Fruit fly (Drosophila melanogaster) whole organism, embryonic: ENCODE data around the gene CG9029.
A peak's percentile ranks its signal among the peaks of the same experiment; 100 is the strongest.

ENCODE experiments used
- Adf1 ChIP-seq: fragments of 200-800 bp; sonication (Bioruptor generic); IDR thresholded peaks from 2 replicates; pipeline ENCODE4 v1.3.6; 2022; ENCODE audit warnings: missing biosample characterization, missing genetic modification characterization
- Atf3 ChIP-seq: fragments of 200-800 bp; sonication (Bioruptor generic); optimal IDR thresholded peaks from 3 replicates; lab custom pipeline; 2016; ENCODE audit warnings: missing biosample characterization, missing genetic modification characterization
- Atf6 ChIP-seq: fragments of 200-800 bp; sonication (Bioruptor generic); IDR thresholded peaks from 2 replicates; pipeline ENCODE4 v1.3.6; 2022; ENCODE audit warnings: missing biosample characterization, missing genetic modification characterization
- CG11696 ChIP-seq: fragments of 200-800 bp; sonication (Bioruptor generic); IDR thresholded peaks from 2 replicates; pipeline ENCODE4 v1.3.6; 2022; ENCODE audit warnings: missing biosample characterization, missing genetic modification characterization
- CG12659 ChIP-seq: fragments of 200-800 bp; sonication (Bioruptor generic); optimal IDR thresholded peaks from 3 replicates; lab custom pipeline; 2017; ENCODE audit warnings: mild to moderate bottlenecking, missing biosample characterization, missing genetic modification reagents, missing genetic modification characterization
- CG13296 ChIP-seq: fragments of 200-800 bp; sonication (Bioruptor generic); optimal IDR thresholded peaks from 3 replicates; lab custom pipeline; 2018; ENCODE audit warnings: missing biosample characterization, mild to moderate bottlenecking, missing genetic modification characterization
- CG13775 ChIP-seq: fragments of 200-800 bp; sonication (Bioruptor generic); optimal IDR thresholded peaks from 3 replicates; lab custom pipeline; 2017; ENCODE audit warnings: missing biosample characterization, mild to moderate bottlenecking, missing genetic modification characterization
- CG14667 ChIP-seq: fragments of 200-800 bp; sonication (Bioruptor generic); IDR thresholded peaks from 2 replicates; pipeline ENCODE4 v1.3.6; 2022; ENCODE audit warnings: missing biosample characterization, missing genetic modification characterization
- CG1603 ChIP-seq: fragments of 200-800 bp; sonication (Bioruptor generic); optimal IDR thresholded peaks from 2 replicates; lab custom pipeline; 2019; ENCODE audit warnings: missing biosample characterization, mild to moderate bottlenecking, missing genetic modification characterization, moderate library complexity
- CG17359 ChIP-seq: fragments of 200-800 bp; sonication (Bioruptor generic); optimal IDR thresholded peaks from 3 replicates; lab custom pipeline; 2018; ENCODE audit warnings: missing biosample characterization, mild to moderate bottlenecking, missing genetic modification characterization, moderate library complexity
- CG18011 ChIP-seq: fragments of 200-800 bp; sonication (Bioruptor generic); optimal IDR thresholded peaks from 2 replicates; lab custom pipeline; 2017; ENCODE audit warnings: missing biosample characterization, missing genetic modification characterization, mild to moderate bottlenecking, moderate library complexity, missing genotype
- CG2678 ChIP-seq: fragments of 200-800 bp; sonication (Bioruptor generic); optimal IDR thresholded peaks from 3 replicates; lab custom pipeline; 2019; ENCODE audit warnings: missing biosample characterization, mild to moderate bottlenecking, missing genetic modification characterization, moderate library complexity
- CG3407 ChIP-seq: fragments of 200-800 bp; sonication (Bioruptor generic); optimal IDR thresholded peaks from 2 replicates; lab custom pipeline; 2018; ENCODE audit warnings: missing biosample characterization, mild to moderate bottlenecking, missing genetic modification characterization
- CG34422 ChIP-seq: fragments of 200-800 bp; sonication (Bioruptor generic); IDR thresholded peaks from 3 replicates; pipeline ENCODE4 v1.3.6; 2022; ENCODE audit warnings: missing biosample characterization, missing genetic modification characterization
- CG4328 ChIP-seq: fragments of 200-800 bp; sonication (Bioruptor generic); optimal IDR thresholded peaks from 3 replicates; lab custom pipeline; 2017; ENCODE audit warnings: missing biosample characterization, missing genetic modification reagents, missing genetic modification characterization
- CG4707 ChIP-seq: fragments of 200-800 bp; sonication (Bioruptor generic); optimal IDR thresholded peaks from 2 replicates; lab custom pipeline; 2018; ENCODE audit warnings: missing biosample characterization, mild to moderate bottlenecking, missing genetic modification characterization, moderate library complexity
- CG6813 ChIP-seq: fragments of 200-800 bp; sonication (Bioruptor generic); optimal IDR thresholded peaks from 2 replicates; lab custom pipeline; 2017; ENCODE audit warnings: missing biosample characterization, missing genetic modification characterization, mild to moderate bottlenecking, moderate library complexity, missing genetic modification reagents
- CG7839 ChIP-seq: fragments of 200-800 bp; sonication (Bioruptor generic); optimal IDR thresholded peaks from 3 replicates; lab custom pipeline; 2018; ENCODE audit warnings: missing biosample characterization, mild to moderate bottlenecking, missing genetic modification characterization, moderate library complexity
- CG7963 ChIP-seq: fragments of 200-800 bp; sonication (Bioruptor generic); IDR thresholded peaks from 3 replicates; pipeline ENCODE4 v1.3.6; 2022; ENCODE audit warnings: missing biosample characterization, missing genetic modification characterization; ENCODE audit not compliant: partially characterized antibody
- CG9797 ChIP-seq: fragments of 200-800 bp; sonication (Bioruptor generic); optimal IDR thresholded peaks from 3 replicates; lab custom pipeline; 2018; ENCODE audit warnings: missing biosample characterization, mild to moderate bottlenecking, missing genetic modification characterization
- Camta ChIP-seq: fragments of 200-800 bp; sonication (Bioruptor generic); optimal IDR thresholded peaks from 2 replicates; lab custom pipeline; 2016; ENCODE audit warnings: missing biosample characterization, missing genetic modification characterization
- CoRest ChIP-seq: fragments of 200-800 bp; sonication (Bioruptor generic); optimal IDR thresholded peaks from 3 replicates; lab custom pipeline; 2018; ENCODE audit warnings: missing biosample characterization, mild to moderate bottlenecking, missing genetic modification characterization, moderate library complexity
- D ChIP-seq, 2 experiments: fragments of 200-800 bp in 1 of 2; fragments of >200 bp in 1 of 2; sonication (Bioruptor generic) in 1 of 2; optimal IDR thresholded peaks; 2 replicates in 1 of 2; 3 replicates in 1 of 2; lab custom pipeline; 2017; ENCODE audit warnings: mild to moderate bottlenecking in 1 of 2, missing biosample characterization in 1 of 2, missing genetic modification characterization in 1 of 2, missing genetic modification reagents in 1 of 2
- Dbx ChIP-seq: fragments of 200-800 bp; sonication (Bioruptor generic); IDR thresholded peaks from 3 replicates; pipeline ENCODE4 v1.3.6; 2022; ENCODE audit warnings: missing biosample characterization, missing genetic modification characterization
- Dek ChIP-seq: fragments of 200-800 bp; sonication (Bioruptor generic); optimal IDR thresholded peaks from 3 replicates; lab custom pipeline; 2019; ENCODE audit warnings: missing biosample characterization, mild to moderate bottlenecking, missing genetic modification characterization, moderate library complexity
- Dip2 ChIP-seq: fragments of 200-800 bp; sonication (Bioruptor generic); IDR thresholded peaks from 2 replicates; pipeline ENCODE4 v1.3.6; 2022; ENCODE audit warnings: missing biosample characterization, missing genetic modification characterization
- Ets65A ChIP-seq: fragments of 200-800 bp; sonication (Bioruptor generic); peaks from one replicate; lab custom pipeline; 2016; ENCODE audit warnings: missing biosample characterization, missing genetic modification characterization
- Ets97D ChIP-seq: fragments of 200-800 bp; sonication (Bioruptor generic); optimal IDR thresholded peaks from 3 replicates; lab custom pipeline; 2016; ENCODE audit warnings: missing biosample characterization, missing genetic modification characterization
- HmgD ChIP-seq: fragments of 200-800 bp; sonication (Bioruptor generic); optimal IDR thresholded peaks from 3 replicates; lab custom pipeline; 2016; ENCODE audit warnings: missing biosample characterization, missing genetic modification characterization
- MESR4 ChIP-seq: fragments of 200-800 bp; sonication (Bioruptor generic); optimal IDR thresholded peaks from 2 replicates; lab custom pipeline; 2018; ENCODE audit warnings: missing biosample characterization, mild to moderate bottlenecking, missing genetic modification characterization, moderate library complexity
- Mes4 ChIP-seq: fragments of 200-800 bp; sonication (Bioruptor generic); optimal IDR thresholded peaks from 2 replicates; lab custom pipeline; 2016; ENCODE audit warnings: missing biosample characterization, missing genetic modification characterization
- Mrtf ChIP-seq: fragments of 200-800 bp; sonication (Bioruptor generic); IDR thresholded peaks from 3 replicates; pipeline ENCODE4 v1.3.6; 2022; ENCODE audit warnings: missing biosample characterization, missing genetic modification characterization
- NC2α ChIP-seq: fragments of 200-800 bp; sonication (Bioruptor generic); optimal IDR thresholded peaks from 2 replicates; lab custom pipeline; 2016; ENCODE audit warnings: missing biosample characterization, missing genetic modification characterization
- Tbp ChIP-seq: fragments of >200 bp; optimal IDR thresholded peaks from 2 replicates; lab custom pipeline; 2018; ENCODE audit warnings: missing biosample characterization, missing genetic modification characterization
- ase ChIP-seq: fragments of 200-800 bp; sonication (Bioruptor generic); IDR thresholded peaks from 3 replicates; pipeline ENCODE4 v1.3.6; 2022; ENCODE audit warnings: missing biosample characterization, missing genetic modification characterization
- grn ChIP-seq: fragments of 200-800 bp; sonication (Bioruptor generic); optimal IDR thresholded peaks from 3 replicates; lab custom pipeline; 2017; ENCODE audit warnings: missing biosample characterization, missing genetic modification characterization
- mld ChIP-seq: fragments of 200-800 bp; sonication (Bioruptor generic); IDR thresholded peaks from 3 replicates; pipeline ENCODE4 v1.3.6; 2022; ENCODE audit warnings: missing biosample characterization, missing genetic modification characterization; ENCODE audit not compliant: partially characterized antibody
- nmo ChIP-seq: fragments of 200-800 bp; sonication (Bioruptor generic); optimal IDR thresholded peaks from 2 replicates; lab custom pipeline; 2018; ENCODE audit warnings: missing biosample characterization, mild to moderate bottlenecking, missing genetic modification characterization, moderate library complexity
- org-1 ChIP-seq: fragments of 200-800 bp; sonication (Bioruptor generic); optimal IDR thresholded peaks from 2 replicates; lab custom pipeline; 2017; ENCODE audit warnings: missing biosample characterization, missing genetic modification characterization
- pan ChIP-seq, 4 experiments: fragments of >200 bp in 3 of 4; fragments of 200-800 bp in 1 of 4; sonication (Bioruptor generic) in 1 of 4; optimal IDR thresholded peaks in 3 of 4; IDR thresholded peaks in 1 of 4; 2 replicates each; pipeline versions ENCODE4 v1.3.6 to Lab custom; 2017 to 2022; ENCODE audit warnings: missing biosample characterization in 2 of 4, missing genetic modification characterization in 2 of 4, mixed read lengths in 1 of 4
- pum ChIP-seq: fragments of 200-800 bp; sonication (Bioruptor generic); optimal IDR thresholded peaks from 2 replicates; lab custom pipeline; 2016; ENCODE audit warnings: missing biosample characterization, missing genetic modification characterization
- pzg ChIP-seq: fragments of 200-800 bp; sonication (Bioruptor generic); optimal IDR thresholded peaks from 3 replicates; lab custom pipeline; 2018; ENCODE audit warnings: missing biosample characterization, mild to moderate bottlenecking, missing genetic modification characterization, moderate library complexity
- sc ChIP-seq, 3 experiments: fragments of >200 bp in 2 of 3; fragments of 200-800 bp in 1 of 3; sonication (Bioruptor generic) in 1 of 3; optimal IDR thresholded peaks; 2 replicates in 2 of 3; 3 replicates in 1 of 3; lab custom pipeline; 2017; ENCODE audit warnings: mild to moderate bottlenecking in 1 of 3, missing biosample characterization in 1 of 3, missing genetic modification characterization in 1 of 3, missing genetic modification reagents in 1 of 3
- slbo ChIP-seq: fragments of 200-800 bp; sonication (Bioruptor generic); IDR thresholded peaks from 2 replicates; pipeline ENCODE4 v1.3.6; 2022; ENCODE audit warnings: missing biosample characterization, missing genetic modification characterization
- sr ChIP-seq: fragments of 200-800 bp; sonication (Bioruptor generic); IDR thresholded peaks from 3 replicates; pipeline ENCODE4 v1.3.6; 2022; ENCODE audit warnings: missing biosample characterization, missing genetic modification characterization
- wor ChIP-seq: fragments of 200-800 bp; sonication (Bioruptor generic); IDR thresholded peaks from 2 replicates; pipeline ENCODE4 v1.3.6; 2022; ENCODE audit warnings: missing biosample characterization, missing genetic modification characterization

The CG9029 gene

dm6 chr2L:5906893-5907850, 21.4 kb downstream of the CG9029 start, which contains the start of gene bchs (continued):
- TF ChIP-seq Atf3 (peak; percentile 59), CG4707 (GFP tag; lab: Kevin White, UChicago) (peak; percentile 90), grn (GFP tag; lab: Kevin White, UChicago) (peak; percentile 96), D (optimal IDR thresholded peaks at IDR 0.05; lab: Kevin White, UChicago) (no peak), D (GFP tag; optimal IDR thresholded peaks at IDR 0.05; lab: Kevin White, UChicago) (peak; percentile 89), mld (GFP tag; lab: Robert Waterston, UW) (no peak), CG9797 (GFP tag; lab: Kevin White, UChicago) (peak; percentile 17), CG7839 (no peak), CoRest (tag; lab: Kevin White, UChicago) (peak; percentile 65), CG1603 (tag; lab: Kevin White, UChicago) (peak; percentile 63), CG12659 (GFP tag; lab: Kevin White, UChicago) (peak; percentile 89), Dek (peak; percentile 77), Ets97D (GFP tag; lab: Kevin White, UChicago) (peak; percentile 39), pan (optimal IDR thresholded peaks at IDR 0.05; lab: Kevin White, UChicago) (peak in 1 of 2 experiments; percentile 2), pan (GFP tag; optimal IDR thresholded peaks at IDR 0.05 in 1 of 2, IDR thresholded peaks at IDR 0.05 in 1 of 2) (peak in 1 of 2 experiments; percentile 94), CG13296 (GFP tag; lab: Kevin White, UChicago) (peak; percentile 92), Dbx (GFP tag; lab: Robert Waterston, UW) (peak; percentile 76; the same call in 2 of the 3 replicates), CG2678 (tag; lab: Kevin White, UChicago) (peak; percentile 90), ase (GFP tag; lab: Robert Waterston, UW) (no peak), sc (optimal IDR thresholded peaks at IDR 0.05; lab: Kevin White, UChicago) (no peak), sc (GFP tag; optimal IDR thresholded peaks at IDR 0.05; lab: Kevin White, UChicago) (peak; percentile 88), CG7963 (no peak), CG17359 (tag; lab: Kevin White, UChicago) (peak; percentile 94), sr (GFP tag; lab: Robert Waterston, UW) (peak; percentile 91), CG6813 (GFP tag; lab: Kevin White, UChicago) (peak; percentile 99), NC2α (GFP tag; lab: Kevin White, UChicago) (peak; percentile 89), CG3407 (GFP tag; lab: Kevin White, UChicago) (peak; percentile 97), nmo (GFP tag; lab: Kevin White, UChicago) (peak; percentile 35), CG18011 (GFP tag; lab: Kevin White, UChicago) (no peak), slbo (peak; percentile 51; the same call in 1 of the 2 replicates), MESR4 (GFP tag; lab: Kevin White, UChicago) (peak; percentile 52), CG14667 (GFP tag; lab: Robert Waterston, UW) (no peak), CG34422 (GFP tag; lab: Robert Waterston, UW) (peak; percentile 83; the same call in 2 of the 3 replicates), CG4328 (GFP tag; lab: Kevin White, UChicago) (peak; percentile 93), wor (GFP tag; lab: Robert Waterston, UW) (no peak), Camta (GFP tag; lab: Kevin White, UChicago) (peak; percentile 82), Atf6 (GFP tag; lab: Robert Waterston, UW) (peak; percentile 90), org-1 (GFP tag; lab: Kevin White, UChicago) (peak; percentile 96), CG13775 (GFP tag; lab: Kevin White, UChicago) (peak; percentile 61), Tbp (GFP tag; lab: Kevin White, UChicago) (no peak), Ets65A (GFP tag; lab: Kevin White, UChicago) (peak; percentile 90), CG11696 (GFP tag; lab: Robert Waterston, UW) (peak; percentile 66; the same call in 1 of the 2 replicates), Adf1 (GFP tag; lab: Robert Waterston, UW) (peak; percentile 76), Dip2 (GFP tag; lab: Robert Waterston, UW) (no peak), pum (peak; percentile 39), HmgD (GFP tag; lab: Kevin White, UChicago) (peak; percentile 64), Mrtf (GFP tag; lab: Robert Waterston, UW) (peak; percentile 63; the same call in 1 of the 3 replicates), Mes4 (GFP tag; lab: Kevin White, UChicago) (peak; percentile 88), pzg (GFP tag; lab: Kevin White, UChicago) (peak; percentile 84)
